Fruit fly (Drosophila melanogaster) whole organism: Measurements from ENCODE around the gene Usp14.

Source experiments
- CG8478 ChIP-seq: fragments of >200 bp; optimal IDR thresholded peaks from 2 replicates; lab custom pipeline; 2018; ENCODE audit warnings: inconsistent platforms
- Dll ChIP-seq: fragments of >200 bp; optimal IDR thresholded peaks from 2 replicates; lab custom pipeline; 2017
- EcR ChIP-seq, 2 experiments: fragments of >200 bp; optimal IDR thresholded peaks; 2 replicates each; lab custom pipeline; 2017; ENCODE audit warnings: missing biosample characterization in 2 of 2, missing genetic modification characterization in 2 of 2, missing genetic modification reagents in 2 of 2
- pan ChIP-seq: fragments of >200 bp; optimal IDR thresholded peaks from 2 replicates; lab custom pipeline; 2017
- psq ChIP-seq: fragments of >200 bp; optimal IDR thresholded peaks from 2 replicates; lab custom pipeline; 2017
- usp ChIP-seq: fragments of >200 bp; optimal IDR thresholded peaks from 2 replicates; lab custom pipeline; 2017; ENCODE audit warnings: missing biosample characterization, missing genetic modification characterization, mixed read lengths

Usp14 gene

dm6 chr2L:10263830-10264634, 50.2 kb downstream of the Usp14 start, which contains the start of gene REPTOR-BP:
Gene REPTOR-BP (plus strand): TSS chr2L:10264125.
- no peak for TF ChIP-seq psq (lab: Kevin White, UChicago)
- no peak for TF ChIP-seq EcR (GFP tag; optimal IDR thresholded peaks at IDR 0.05; lab: Kevin White, UChicago)
- no peak for TF ChIP-seq pan (lab: Kevin White, UChicago)
- no peak for TF ChIP-seq Dll (lab: Kevin White, UChicago)
- TF ChIP-seq CG8478 = no peak
- TF ChIP-seq usp = no peak

DNA sequence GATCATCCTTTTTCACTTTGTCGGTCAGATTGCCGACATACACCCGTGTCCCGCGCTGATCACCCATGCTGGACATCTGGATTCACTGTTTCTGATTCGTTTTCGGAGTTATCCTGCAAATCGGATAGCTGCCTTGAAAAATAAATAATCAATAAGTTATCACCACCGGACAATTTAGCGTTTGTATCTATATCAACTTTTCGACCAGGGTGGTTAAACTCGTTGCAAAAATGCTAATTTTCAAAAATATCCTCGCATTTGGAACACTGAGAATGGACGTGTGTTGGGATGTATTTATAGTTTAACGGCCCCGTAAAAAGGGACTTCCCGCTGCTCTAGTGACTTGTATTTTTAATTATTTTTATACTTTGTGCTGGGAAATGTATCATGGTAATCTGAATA, 50.9 kb downstream of the Usp14 start, which contains the start of gene Rsf1:
Gene Rsf1 (minus strand): TSS at position 212 of the 402 bp plus-strand sequence.
- TF ChIP-seq EcR (GFP tag; optimal IDR thresholded peaks at IDR 0.05; lab: Kevin White, UChicago) (no peak), CG8478 (no peak), usp (no peak), psq (lab: Kevin White, UChicago) (no peak), Dll (lab: Kevin White, UChicago) (no peak), pan (lab: Kevin White, UChicago) (no peak)
